Fruit fly (Drosophila melanogaster): ENCODE results near the gene CG9396.

- TF ChIP-seq CG8478 (optimal IDR thresholded peaks at IDR 0.05) (no peak), CTCF (optimal IDR thresholded peaks at IDR 0.05) (no peak)
Measured at dm6 chr3R:9583122-9583521, 11.7 kb upstream of the CG9396 start, which contains the start of gene CG33654.

Measured in S2 (cell line).